Fruit fly (Drosophila melanogaster): Measurements from ENCODE around the gene Polr2L.

Polr2L gene

dm6 chr3R:24766684-24767083, 49.4 kb downstream of the Polr2L start:
- TF ChIP-seq CG7786 (GFP tag; optimal IDR thresholded peaks at IDR 0.05) (no peak), Drgx (GFP tag; IDR thresholded peaks at IDR 0.05) (peak; percentile 47; the same call in 1 of the 2 replicates), Ptx1 (GFP tag; IDR thresholded peaks at IDR 0.05) (no peak), sr (GFP tag; IDR thresholded peaks at IDR 0.05) (0 out of 3 replicates have a peak, but pooled peaks have one; percentile 28), CrebB (tag; optimal IDR thresholded peaks at IDR 0.05) (no peak)

All from whole organism, embryonic.